Fruit fly (Drosophila melanogaster) whole organism, embryonic: ENCODE measurements around the gene Hsdl2.

ENCODE experiments used
- Atf6 ChIP-seq: fragments of 200-800 bp; sonication (Bioruptor generic); IDR thresholded peaks from 2 replicates; pipeline ENCODE4 v1.3.6; 2022; ENCODE audit warnings: missing biosample characterization, missing genetic modification characterization
- Bteb2 ChIP-seq: fragments of 200-800 bp; sonication (Bioruptor generic); optimal IDR thresholded peaks from 2 replicates; lab custom pipeline; 2016; ENCODE audit warnings: missing biosample characterization, missing genetic modification characterization
- CG10147 ChIP-seq: fragments of 200-800 bp; sonication (Bioruptor generic); optimal IDR thresholded peaks from 2 replicates; lab custom pipeline; 2019; ENCODE audit warnings: missing biosample characterization, mild to moderate bottlenecking, missing genetic modification characterization, moderate library complexity
- CG10267 ChIP-seq: fragments of 200-800 bp; sonication (Bioruptor generic); optimal IDR thresholded peaks from 2 replicates; lab custom pipeline; 2018; ENCODE audit warnings: missing biosample characterization, mild to moderate bottlenecking, missing genetic modification characterization, moderate library complexity
- CG10366 ChIP-seq: fragments of 200-800 bp; sonication (Bioruptor generic); IDR thresholded peaks from 2 replicates; pipeline ENCODE4 v1.3.6; 2022; ENCODE audit warnings: missing biosample characterization, missing genetic modification characterization
- CG10565 ChIP-seq: fragments of 200-800 bp; sonication (Bioruptor generic); optimal IDR thresholded peaks from 3 replicates; lab custom pipeline; 2016; ENCODE audit warnings: missing biosample characterization, mild to moderate bottlenecking, missing genetic modification characterization
- CG11560 ChIP-seq: fragments of 200-800 bp; sonication (Bioruptor generic); IDR thresholded peaks from 3 replicates; pipeline ENCODE4 v1.3.6; 2022; ENCODE audit warnings: missing biosample characterization, missing genetic modification characterization
- CG12769 ChIP-seq: fragments of 200-800 bp; sonication (Bioruptor generic); optimal IDR thresholded peaks from 2 replicates; lab custom pipeline; 2019; ENCODE audit warnings: missing biosample characterization, mild to moderate bottlenecking, missing genetic modification characterization, moderate library complexity
- CG18011 ChIP-seq: fragments of 200-800 bp; sonication (Bioruptor generic); optimal IDR thresholded peaks from 2 replicates; lab custom pipeline; 2017; ENCODE audit warnings: missing biosample characterization, missing genetic modification characterization, mild to moderate bottlenecking, moderate library complexity, missing genotype
- CG2129 ChIP-seq: fragments of 200-800 bp; sonication (Bioruptor generic); IDR thresholded peaks from 2 replicates; pipeline ENCODE4 v1.3.6; 2022; ENCODE audit warnings: missing biosample characterization, missing genetic modification characterization; ENCODE audit not compliant: partially characterized antibody
- CG31365 ChIP-seq: fragments of 200-800 bp; sonication (Bioruptor generic); optimal IDR thresholded peaks from 2 replicates; lab custom pipeline; 2018; ENCODE audit warnings: missing biosample characterization, mild to moderate bottlenecking, missing genetic modification characterization
- CG31388 ChIP-seq: fragments of 200-800 bp; sonication (Bioruptor generic); optimal IDR thresholded peaks from 2 replicates; lab custom pipeline; 2016; ENCODE audit warnings: missing biosample characterization, missing genetic modification characterization
- CG32532 ChIP-seq: fragments of 200-800 bp; sonication (Bioruptor generic); IDR thresholded peaks from 2 replicates; pipeline ENCODE4 v1.3.6; 2022; ENCODE audit warnings: missing biosample characterization, missing genetic modification characterization
- CG32772 ChIP-seq: fragments of 200-800 bp; sonication (Bioruptor generic); IDR thresholded peaks from 2 replicates; pipeline ENCODE4 v1.3.6; 2022; ENCODE audit warnings: missing biosample characterization, missing genetic modification characterization
- CG3407 ChIP-seq: fragments of 200-800 bp; sonication (Bioruptor generic); optimal IDR thresholded peaks from 2 replicates; lab custom pipeline; 2018; ENCODE audit warnings: missing biosample characterization, mild to moderate bottlenecking, missing genetic modification characterization
- CG34224 ChIP-seq: fragments of 200-800 bp; sonication (Bioruptor generic); IDR thresholded peaks from 3 replicates; pipeline ENCODE4 v1.3.6; 2022; ENCODE audit warnings: missing biosample characterization, missing genetic modification characterization; ENCODE audit not compliant: partially characterized antibody
- CG4282 ChIP-seq: fragments of 200-800 bp; sonication (Bioruptor generic); optimal IDR thresholded peaks from 2 replicates; lab custom pipeline; 2016; ENCODE audit warnings: missing biosample characterization, missing genetic modification characterization
- CG4328 ChIP-seq: fragments of 200-800 bp; sonication (Bioruptor generic); optimal IDR thresholded peaks from 3 replicates; lab custom pipeline; 2017; ENCODE audit warnings: missing biosample characterization, missing genetic modification reagents, missing genetic modification characterization
- CG4707 ChIP-seq: fragments of 200-800 bp; sonication (Bioruptor generic); optimal IDR thresholded peaks from 2 replicates; lab custom pipeline; 2018; ENCODE audit warnings: missing biosample characterization, mild to moderate bottlenecking, missing genetic modification characterization, moderate library complexity
- D19B ChIP-seq: fragments of 200-800 bp; sonication (Bioruptor generic); optimal IDR thresholded peaks from 2 replicates; lab custom pipeline; 2017; ENCODE audit warnings: missing biosample characterization, mild to moderate bottlenecking, missing genetic modification characterization
- E2f2 ChIP-seq: fragments of 200-800 bp; sonication (Bioruptor generic); IDR thresholded peaks from 2 replicates; pipeline ENCODE4 v1.3.6; 2022; ENCODE audit warnings: missing biosample characterization, missing genetic modification characterization
- Fer1 ChIP-seq: fragments of 200-800 bp; sonication (Bioruptor generic); optimal IDR thresholded peaks from 2 replicates; lab custom pipeline; 2017; ENCODE audit warnings: missing biosample characterization, mild to moderate bottlenecking, missing genetic modification characterization
- Hr78 ChIP-seq, 2 experiments: fragments of 200-800 bp in 1 of 2; fragments of >200 bp in 1 of 2; sonication (Bioruptor generic) in 1 of 2; optimal IDR thresholded peaks; 2 replicates each; lab custom pipeline; 2017 to 2019; ENCODE audit warnings: missing biosample characterization in 2 of 2, missing genetic modification characterization in 2 of 2, mild to moderate bottlenecking in 1 of 2, moderate library complexity in 1 of 2
- Mad ChIP-seq: fragments of 200-800 bp; sonication (Bioruptor generic); optimal IDR thresholded peaks from 2 replicates; lab custom pipeline; 2016; ENCODE audit warnings: missing biosample characterization, missing genetic modification characterization
- Neu2 ChIP-seq: fragments of 200-800 bp; sonication (Bioruptor generic); optimal IDR thresholded peaks from 3 replicates; lab custom pipeline; 2016; ENCODE audit warnings: missing biosample characterization, missing genetic modification characterization, borderline replicate concordance
- NfI ChIP-seq: fragments of 200-800 bp; sonication (Bioruptor generic); optimal IDR thresholded peaks from 3 replicates; lab custom pipeline; 2018; ENCODE audit warnings: missing biosample characterization, mild to moderate bottlenecking, missing genetic modification characterization, moderate library complexity
- Optix ChIP-seq: fragments of 200-800 bp; sonication (Bioruptor generic); IDR thresholded peaks from 3 replicates; pipeline ENCODE4 v1.3.6; 2022; ENCODE audit warnings: missing biosample characterization, missing genetic modification characterization
- Rx ChIP-seq: fragments of 200-800 bp; sonication (Bioruptor generic); IDR thresholded peaks from 2 replicates; pipeline ENCODE4 v1.3.6; 2022; ENCODE audit warnings: missing biosample characterization, missing genetic modification characterization
- Taf1 ChIP-seq: fragments of 200-800 bp; sonication (Bioruptor generic); IDR thresholded peaks from 2 replicates; pipeline ENCODE4 v1.3.6; 2022; ENCODE audit warnings: missing biosample characterization, missing genetic modification characterization
- Tbp ChIP-seq: fragments of >200 bp; optimal IDR thresholded peaks from 2 replicates; lab custom pipeline; 2018; ENCODE audit warnings: missing biosample characterization, missing genetic modification characterization
- Usf ChIP-seq: fragments of 200-800 bp; sonication (Bioruptor generic); optimal IDR thresholded peaks from 2 replicates; lab custom pipeline; 2017; ENCODE audit warnings: missing genotype, missing biosample characterization, missing genetic modification characterization
- ab ChIP-seq: fragments of 200-800 bp; sonication (Bioruptor generic); optimal IDR thresholded peaks from 2 replicates; lab custom pipeline; 2016; ENCODE audit warnings: missing biosample characterization, missing genetic modification characterization
- cad ChIP-seq: fragments of >200 bp; optimal IDR thresholded peaks from 2 replicates; lab custom pipeline; 2017; ENCODE audit warnings: missing biosample characterization, missing genetic modification characterization
- caup ChIP-seq: fragments of 200-800 bp; sonication (Bioruptor generic); optimal IDR thresholded peaks from 3 replicates; lab custom pipeline; 2017; ENCODE audit warnings: missing biosample characterization, mild to moderate bottlenecking, missing genetic modification characterization, moderate library complexity; ENCODE audit not compliant: severe bottlenecking
- cg ChIP-seq: fragments of 200-800 bp; sonication (Bioruptor generic); optimal IDR thresholded peaks from 3 replicates; lab custom pipeline; 2019; ENCODE audit warnings: missing biosample characterization, mild to moderate bottlenecking, missing genetic modification characterization, moderate library complexity
- dm ChIP-seq: fragments of 200-800 bp; sonication (Bioruptor generic); optimal IDR thresholded peaks from 3 replicates; lab custom pipeline; 2016; ENCODE audit warnings: missing biosample characterization, missing genetic modification characterization
- dysf ChIP-seq: fragments of 200-800 bp; sonication (Bioruptor generic); IDR thresholded peaks from 3 replicates; pipeline ENCODE4 v1.3.6; 2022; ENCODE audit warnings: missing biosample characterization, missing genetic modification characterization
- emc ChIP-seq: fragments of 200-800 bp; sonication (Bioruptor generic); optimal IDR thresholded peaks from 2 replicates; lab custom pipeline; 2016; ENCODE audit warnings: missing biosample characterization, missing genetic modification characterization
- hth ChIP-seq: fragments of >200 bp; optimal IDR thresholded peaks from 2 replicates; lab custom pipeline; 2017; ENCODE audit warnings: inconsistent platforms
- klu ChIP-seq: fragments of 200-800 bp; sonication (Bioruptor generic); IDR thresholded peaks from 2 replicates; pipeline ENCODE4 v1.3.6; 2022; ENCODE audit warnings: missing biosample characterization, missing genetic modification characterization
- lola ChIP-seq, 3 experiments: fragments of >200 bp in 2 of 3; fragments of 200-800 bp in 1 of 3; sonication (Bioruptor generic) in 1 of 3; optimal IDR thresholded peaks; 2 replicates each; lab custom pipeline; 2017 to 2019; ENCODE audit warnings: missing biosample characterization in 3 of 3, missing genetic modification characterization in 3 of 3, mild to moderate bottlenecking in 1 of 3, moderate library complexity in 1 of 3
- lov ChIP-seq, 2 experiments: fragments of 200-800 bp in 1 of 2; fragments of >200 bp in 1 of 2; sonication (Bioruptor generic) in 1 of 2; IDR thresholded peaks in 1 of 2; optimal IDR thresholded peaks in 1 of 2; 2 replicates in 1 of 2; 3 replicates in 1 of 2; pipeline versions ENCODE4 v1.3.6 to Lab custom; 2017 to 2022; ENCODE audit warnings: missing biosample characterization in 1 of 2, missing genetic modification characterization in 1 of 2
- ranshi ChIP-seq: fragments of 200-800 bp; sonication (Bioruptor generic); IDR thresholded peaks from 2 replicates; pipeline ENCODE4 v1.3.6; 2022; ENCODE audit warnings: missing biosample characterization, missing genetic modification characterization
- so ChIP-seq: fragments of 200-800 bp; sonication (Bioruptor generic); IDR thresholded peaks from 3 replicates; pipeline ENCODE4 v1.3.6; 2022; ENCODE audit warnings: missing biosample characterization, missing genetic modification characterization
- sug ChIP-seq: fragments of 200-800 bp; optimal IDR thresholded peaks from 2 replicates; lab custom pipeline; 2019; ENCODE audit warnings: missing biosample characterization, mild to moderate bottlenecking, missing genetic modification characterization, moderate library complexity
- tgo ChIP-seq: fragments of 200-800 bp; sonication (Bioruptor generic); IDR thresholded peaks from 3 replicates; pipeline ENCODE4 v1.3.6; 2022; ENCODE audit warnings: missing biosample characterization, missing genetic modification characterization
- tna ChIP-seq: fragments of 200-800 bp; sonication (Bioruptor generic); IDR thresholded peaks from 2 replicates; pipeline ENCODE4 v1.3.6; 2022; ENCODE audit warnings: missing biosample characterization, missing genetic modification characterization; ENCODE audit not compliant: partially characterized antibody
- tup ChIP-seq: fragments of 200-800 bp; sonication (Bioruptor generic); optimal IDR thresholded peaks from 2 replicates; lab custom pipeline; 2016; ENCODE audit warnings: missing biosample characterization, mild to moderate bottlenecking, missing genetic modification characterization, moderate library complexity
- zen2 ChIP-seq: fragments of 200-800 bp; sonication (Bioruptor generic); IDR thresholded peaks from 3 replicates; pipeline ENCODE4 v1.3.6; 2022; ENCODE audit warnings: missing biosample characterization, missing genetic modification characterization; ENCODE audit not compliant: partially characterized antibody

The Hsdl2 gene

DNA sequence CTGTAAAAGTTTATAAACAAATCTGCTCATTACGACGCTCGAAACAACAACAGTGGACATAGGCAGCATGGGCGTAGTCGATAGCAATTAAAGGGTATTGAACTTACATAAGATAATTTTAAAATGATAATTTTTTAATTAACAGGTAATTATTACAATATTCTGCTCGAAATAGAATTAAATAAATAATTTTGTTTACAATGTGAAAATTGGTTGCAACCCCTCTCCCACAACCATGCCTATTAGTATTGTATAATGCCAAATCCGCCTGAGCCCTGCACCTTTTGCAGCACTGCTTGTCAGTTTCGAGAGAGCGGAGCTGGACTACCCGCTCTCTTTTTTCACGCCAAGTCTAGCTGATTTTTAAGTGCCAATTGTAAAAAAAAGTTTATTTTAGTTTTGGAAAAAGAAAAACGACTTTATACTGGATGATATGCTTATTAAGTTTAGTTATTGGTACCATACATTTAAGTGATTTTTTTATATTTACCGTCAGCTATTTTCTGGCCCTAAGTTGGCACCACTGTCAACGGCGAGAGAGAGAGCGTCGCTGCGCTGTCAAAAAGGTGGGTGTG lies 41.2 kb upstream of the Hsdl2 start, which contains the start of the genes CG5611 and Mtl (continued):
- peak; percentile 93 for TF ChIP-seq E2f2 (GFP tag; lab: Robert Waterston, UW)
- TF ChIP-seq ranshi (GFP tag; lab: Robert Waterston, UW) = peak; percentile 100
- peak; percentile 97 for TF ChIP-seq CG10565 (GFP tag; lab: Kevin White, UChicago)
- TF ChIP-seq dysf (GFP tag; lab: Robert Waterston, UW) = peak; percentile 100
- no peak for TF ChIP-seq lov (optimal IDR thresholded peaks at IDR 0.05; lab: Kevin White, UChicago)
- peak; percentile 99 for TF ChIP-seq lov (GFP tag; IDR thresholded peaks at IDR 0.05; lab: Robert Waterston, UW)
- TF ChIP-seq D19B (GFP tag; lab: Kevin White, UChicago) = peak; percentile 98
- TF ChIP-seq CG10267 (tag; lab: Kevin White, UChicago) = peak; percentile 100
- TF ChIP-seq so = peak; percentile 100
- TF ChIP-seq Taf1 (GFP tag; lab: Robert Waterston, UW) = peak; percentile 100
- TF ChIP-seq tgo (GFP tag; lab: Robert Waterston, UW) = peak; percentile 100
- TF ChIP-seq CG10147 = peak; percentile 99
- peak; percentile 74 for TF ChIP-seq cg (GFP tag; lab: Kevin White, UChicago)
- TF ChIP-seq CG4707 (GFP tag; lab: Kevin White, UChicago) = peak; percentile 97
- TF ChIP-seq zen2 (GFP tag; lab: Robert Waterston, UW) = no peak
- TF ChIP-seq tup (GFP tag; lab: Kevin White, UChicago) = peak; percentile 98
- TF ChIP-seq Bteb2 (GFP tag; lab: Kevin White, UChicago) = peak; percentile 99
- TF ChIP-seq caup (GFP tag; lab: Kevin White, UChicago) = peak; percentile 99
- peak in 1 of 2 experiments; percentile 94 for TF ChIP-seq Hr78 (GFP tag; optimal IDR thresholded peaks at IDR 0.05; lab: Kevin White, UChicago)
- peak; percentile 99 for TF ChIP-seq Optix
- TF ChIP-seq CG3407 (GFP tag; lab: Kevin White, UChicago) = peak; percentile 99
- TF ChIP-seq dm (GFP tag; lab: Kevin White, UChicago) = peak; percentile 96
- no peak for TF ChIP-seq CG34224 (GFP tag; lab: Robert Waterston, UW)
- peak; percentile 100 for TF ChIP-seq klu (GFP tag; lab: Robert Waterston, UW)
- peak; percentile 98 for TF ChIP-seq ab (GFP tag; lab: Kevin White, UChicago)
- TF ChIP-seq Rx (GFP tag; lab: Robert Waterston, UW) = peak; percentile 100
- TF ChIP-seq Usf (GFP tag; lab: Kevin White, UChicago) = peak; percentile 100
- peak; percentile 100 for TF ChIP-seq CG4328
- peak; percentile 94 for TF ChIP-seq CG18011 (GFP tag; lab: Kevin White, UChicago)
- peak; percentile 100 for TF ChIP-seq CG32772
- TF ChIP-seq CG4282 (GFP tag; lab: Kevin White, UChicago) = peak; percentile 95
- peak; percentile 96 for TF ChIP-seq CG11560 (tag; lab: Robert Waterston, UW)
- TF ChIP-seq CG2129 (GFP tag; lab: Robert Waterston, UW) = no peak
- peak; percentile 71 for TF ChIP-seq Neu2 (GFP tag; lab: Kevin White, UChicago)
- no peak for TF ChIP-seq tna (GFP tag; lab: Robert Waterston, UW)
- peak; percentile 99 for TF ChIP-seq CG31388 (GFP tag; lab: Kevin White, UChicago)
- no peak for TF ChIP-seq hth
- peak; percentile 77 for TF ChIP-seq Tbp (GFP tag; lab: Kevin White, UChicago)
- peak; percentile 99 for TF ChIP-seq sug (tag; lab: Kevin White, UChicago)
- peak; percentile 100 for TF ChIP-seq Atf6
- peak; percentile 100 for TF ChIP-seq CG32532 (GFP tag; lab: Robert Waterston, UW)
- TF ChIP-seq CG31365 (tag; lab: Kevin White, UChicago) = peak; percentile 94
- TF ChIP-seq emc = peak; percentile 96
- peak; percentile 100 for TF ChIP-seq CG12769 (tag; lab: Kevin White, UChicago)
- peak in 1 of 3 experiments; percentile 100 for TF ChIP-seq lola (GFP tag; optimal IDR thresholded peaks at IDR 0.05; lab: Kevin White, UChicago)
- no peak for TF ChIP-seq cad (GFP tag; lab: Kevin White, UChicago)
- TF ChIP-seq Mad (GFP tag; lab: Kevin White, UChicago) = peak; percentile 99
- TF ChIP-seq Fer1 (GFP tag; lab: Kevin White, UChicago) = peak; percentile 99
- peak; percentile 100 for TF ChIP-seq CG10366 (GFP tag; lab: Robert Waterston, UW)
- TF ChIP-seq NfI (GFP tag; lab: Kevin White, UChicago) = peak; percentile 100
